In the genomic region with DNA sequence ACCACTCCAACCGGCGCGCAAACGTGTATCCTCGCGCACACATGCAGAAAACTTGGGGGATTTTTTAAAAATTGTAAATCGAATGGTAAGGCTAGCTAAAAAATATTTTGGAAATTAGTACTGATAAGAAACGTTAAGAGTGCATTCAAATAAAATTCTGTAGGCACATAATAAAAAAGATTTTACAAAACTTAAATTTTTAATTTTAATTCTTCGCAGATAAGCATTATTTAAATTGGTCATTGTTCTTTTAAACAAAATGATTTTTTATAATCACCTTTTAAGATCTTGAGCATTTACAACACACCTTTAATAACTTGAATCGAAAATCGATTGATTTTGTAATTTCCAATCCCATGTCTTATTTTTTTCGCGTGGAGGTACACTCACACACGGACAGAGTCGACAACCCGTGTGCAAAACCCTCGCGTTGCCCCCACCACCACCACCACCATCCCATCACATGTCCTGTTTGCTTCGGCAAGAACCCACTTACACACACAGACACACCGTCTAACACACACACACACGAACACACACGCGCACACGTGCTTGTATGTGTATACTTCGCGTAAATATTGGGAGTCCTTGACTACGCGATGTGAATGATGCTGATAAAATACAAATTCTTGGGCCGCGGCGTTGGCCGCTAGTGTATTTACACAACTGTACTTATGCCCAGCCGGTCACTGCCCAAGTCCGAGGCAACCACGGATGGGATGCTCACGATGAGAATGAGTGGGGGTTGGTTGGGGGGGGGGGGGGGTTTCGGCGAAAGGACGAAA, we compare ENCODE assay signal across 1 fruit fly cellular context.
TF ChIP-seq lines count a peak whose summit lies in the region.

No protein-coding gene starts in this region.

TF ChIP-seq in whole organism, embryonic, 481 proteins besides CTCF, POLR2A, EP300 and RAD21 (continued from another document):
- TF ChIP-seq CG31441 (GFP tag; IDR thresholded peaks at IDR 0.05; lab: Robert Waterston, UW): peak; percentile 22; the same call in 1 of the 2 replicates
- no peak for TF ChIP-seq ab (GFP tag; optimal IDR thresholded peaks at IDR 0.05; lab: Kevin White, UChicago)
- TF ChIP-seq CG2199 (GFP tag; IDR thresholded peaks at IDR 0.05; lab: Robert Waterston, UW): 0 out of 3 replicates have a peak, but pooled peaks have one; percentile 34
- TF ChIP-seq CG10431 (GFP tag; optimal IDR thresholded peaks at IDR 0.05; lab: Kevin White, UChicago): no peak
- TF ChIP-seq Gsc (GFP tag; IDR thresholded peaks at IDR 0.05; lab: Robert Waterston, UW): no peak
- TF ChIP-seq CG4730 (GFP tag; IDR thresholded peaks at IDR 0.05; lab: Robert Waterston, UW): no peak
- no peak for TF ChIP-seq B-H1 (GFP tag; IDR thresholded peaks at IDR 0.05; lab: Robert Waterston, UW)
- TF ChIP-seq NC2β (GFP tag; optimal IDR thresholded peaks at IDR 0.05; lab: Kevin White, UChicago): no peak
- peak; percentile 14 for TF ChIP-seq phol (tag; optimal IDR thresholded peaks at IDR 0.05; lab: Kevin White, UChicago)
- no peak for TF ChIP-seq Mrtf (GFP tag; IDR thresholded peaks at IDR 0.05; lab: Robert Waterston, UW)
- TF ChIP-seq CG15269 (tag; optimal IDR thresholded peaks at IDR 0.05; lab: Kevin White, UChicago): peak; percentile 9
- TF ChIP-seq CG3281 (GFP tag; optimal IDR thresholded peaks at IDR 0.05; lab: Kevin White, UChicago): peak; percentile 4
- TF ChIP-seq Hmr (GFP tag; optimal IDR thresholded peaks at IDR 0.05; lab: Kevin White, UChicago): peak; percentile 29
- TF ChIP-seq ttk (GFP tag; IDR thresholded peaks at IDR 0.05; lab: Robert Waterston, UW): no peak
- TF ChIP-seq CG17361 (GFP tag; IDR thresholded peaks at IDR 0.05; lab: Robert Waterston, UW): 0 out of 3 replicates have a peak, but pooled peaks have one; percentile 33
- no peak for TF ChIP-seq slp2 (GFP tag; optimal IDR thresholded peaks at IDR 0.05; lab: Kevin White, UChicago)
- TF ChIP-seq Hey (tag; optimal IDR thresholded peaks at IDR 0.05; lab: Kevin White, UChicago): peak; percentile 63
- TF ChIP-seq Blimp-1 (GFP tag; optimal IDR thresholded peaks at IDR 0.05; lab: Kevin White, UChicago): no peak
- TF ChIP-seq caup (GFP tag; optimal IDR thresholded peaks at IDR 0.05; lab: Kevin White, UChicago; ENCODE audit: severe bottlenecking): peak; percentile 5
- TF ChIP-seq ash1 (GFP tag; optimal IDR thresholded peaks at IDR 0.05; lab: Kevin White, UChicago): no peak
- TF ChIP-seq CG3726 (GFP tag; IDR thresholded peaks at IDR 0.05; lab: Robert Waterston, UW): no peak
- TF ChIP-seq nau (GFP tag; optimal IDR thresholded peaks at IDR 0.05; lab: Kevin White, UChicago): no peak
- no peak for TF ChIP-seq Gug (GFP tag; IDR thresholded peaks at IDR 0.05; lab: Robert Waterston, UW)
- TF ChIP-seq CoRest (tag; optimal IDR thresholded peaks at IDR 0.05; lab: Kevin White, UChicago): peak; percentile 29
- TF ChIP-seq jigr1 (GFP tag; IDR thresholded peaks at IDR 0.05; lab: Robert Waterston, UW): no peak
- TF ChIP-seq prd (optimal IDR thresholded peaks at IDR 0.05; lab: Kevin White, UChicago): no peak
- no peak for TF ChIP-seq prd (GFP tag; IDR thresholded peaks at IDR 0.05; lab: Robert Waterston, UW)
- peak; percentile 47 for TF ChIP-seq gem (tag; optimal IDR thresholded peaks at IDR 0.05; lab: Kevin White, UChicago)
- no peak for TF ChIP-seq Xbp1 (GFP tag; optimal IDR thresholded peaks at IDR 0.05; lab: Kevin White, UChicago)
- peak; percentile 16 for TF ChIP-seq CG13424 (tag; optimal IDR thresholded peaks at IDR 0.05; lab: Kevin White, UChicago)
- peak; percentile 42 for TF ChIP-seq CG7556 (GFP tag; optimal IDR thresholded peaks at IDR 0.05; lab: Kevin White, UChicago)
- peak; percentile 36 for TF ChIP-seq CG11504 (tag; optimal IDR thresholded peaks at IDR 0.05; lab: Kevin White, UChicago)
- no peak for TF ChIP-seq B-H2 (GFP tag; optimal IDR thresholded peaks at IDR 0.05; lab: Kevin White, UChicago)
- TF ChIP-seq chinmo (GFP tag; IDR thresholded peaks at IDR 0.05; lab: Robert Waterston, UW; ENCODE audit: partially characterized antibody): 0 out of 4 replicates have a peak, but pooled peaks have one; percentile 32
- TF ChIP-seq onecut (GFP tag; IDR thresholded peaks at IDR 0.05; lab: Robert Waterston, UW): peak; percentile 32; the same call in 1 of the 2 replicates
- TF ChIP-seq cg (GFP tag; optimal IDR thresholded peaks at IDR 0.05; lab: Kevin White, UChicago): peak; percentile 67
- TF ChIP-seq lola (GFP tag; optimal IDR thresholded peaks at IDR 0.05; lab: Kevin White, UChicago): peak in 1 of 3 experiments; percentile 0
- TF ChIP-seq ranshi (GFP tag; IDR thresholded peaks at IDR 0.05; lab: Robert Waterston, UW): no peak
- TF ChIP-seq CG7987 (GFP tag; optimal IDR thresholded peaks at IDR 0.05; lab: Kevin White, UChicago): no peak
- TF ChIP-seq Meics (GFP tag; optimal IDR thresholded peaks at IDR 0.05; lab: Kevin White, UChicago): peak; percentile 21
- TF ChIP-seq CG18262 (tag; optimal IDR thresholded peaks at IDR 0.05; lab: Kevin White, UChicago): peak; percentile 33
- TF ChIP-seq Trl (optimal IDR thresholded peaks at IDR 0.05; lab: Kevin White, UChicago): no peak
- no peak for TF ChIP-seq Trl (GFP tag; optimal IDR thresholded peaks at IDR 0.05; lab: Kevin White, UChicago)
- no peak for TF ChIP-seq CG7357 (GFP tag; IDR thresholded peaks at IDR 0.05; lab: Robert Waterston, UW)
- TF ChIP-seq H2.0 (GFP tag; IDR thresholded peaks at IDR 0.05; lab: Robert Waterston, UW): no peak
- peak; percentile 17 for TF ChIP-seq CG10979 (tag; optimal IDR thresholded peaks at IDR 0.05; lab: Kevin White, UChicago)
- no peak for TF ChIP-seq CG11560 (tag; IDR thresholded peaks at IDR 0.05; lab: Robert Waterston, UW)
- peak; percentile 58 for TF ChIP-seq CG2678 (tag; optimal IDR thresholded peaks at IDR 0.05; lab: Kevin White, UChicago)
- TF ChIP-seq grau (tag; optimal IDR thresholded peaks at IDR 0.05; lab: Kevin White, UChicago): peak; percentile 26
- no peak for TF ChIP-seq CG10654 (GFP tag; optimal IDR thresholded peaks at IDR 0.05; lab: Kevin White, UChicago)
- TF ChIP-seq crp (GFP tag; optimal IDR thresholded peaks at IDR 0.05; lab: Kevin White, UChicago): no peak
- TF ChIP-seq Hr39 (optimal IDR thresholded peaks at IDR 0.05; lab: Kevin White, UChicago): peak; percentile 21
- TF ChIP-seq Med (GFP tag; lab: Kevin White, UChicago): peak; percentile 31
- peak; percentile 54 for TF ChIP-seq pros (GFP tag; optimal IDR thresholded peaks at IDR 0.05; lab: Kevin White, UChicago)
- TF ChIP-seq CG12659 (GFP tag; optimal IDR thresholded peaks at IDR 0.05; lab: Kevin White, UChicago): peak; percentile 16
- no peak for TF ChIP-seq CG12155 (GFP tag; optimal IDR thresholded peaks at IDR 0.05; lab: Kevin White, UChicago)
- TF ChIP-seq Hr51 (GFP tag; optimal IDR thresholded peaks at IDR 0.05; lab: Kevin White, UChicago): peak in 1 of 2 experiments; percentile 10
- TF ChIP-seq CG7839 (tag; optimal IDR thresholded peaks at IDR 0.05; lab: Kevin White, UChicago): peak; percentile 43
- peak; percentile 8 for TF ChIP-seq Sox100B (GFP tag; optimal IDR thresholded peaks at IDR 0.05; lab: Kevin White, UChicago)
- peak; percentile 82 for TF ChIP-seq sens (GFP tag; lab: Kevin White, UChicago)
